Fruit fly (Drosophila melanogaster) whole organism, embryonic: Measurements from ENCODE around the gene alphaCOP.

Experiments used
- Ada2b ChIP-seq: fragments of 200-800 bp; sonication (Bioruptor generic); IDR thresholded peaks from 2 replicates; pipeline ENCODE4 v1.3.6; 2022; ENCODE audit warnings: missing biosample characterization, missing genetic modification characterization
- Aef1 ChIP-seq: fragments of 200-800 bp; sonication (Bioruptor generic); IDR thresholded peaks from 3 replicates; pipeline ENCODE4 v1.3.6; 2022; ENCODE audit warnings: missing biosample characterization, missing genetic modification characterization
- Atf-2 ChIP-seq: fragments of 200-800 bp; sonication (Bioruptor generic); optimal IDR thresholded peaks from 2 replicates; lab custom pipeline; 2016; ENCODE audit warnings: missing biosample characterization, missing genetic modification characterization
- Bgb ChIP-seq: fragments of 200-800 bp; sonication (Bioruptor generic); IDR thresholded peaks from 2 replicates; pipeline ENCODE4 v1.3.6; 2022; ENCODE audit warnings: missing biosample characterization, missing genetic modification characterization; ENCODE audit not compliant: partially characterized antibody
- C15 ChIP-seq: fragments of 200-800 bp; sonication (Bioruptor generic); IDR thresholded peaks from 3 replicates; pipeline ENCODE4 v1.3.6; 2022; ENCODE audit warnings: missing biosample characterization, missing genetic modification characterization
- CG11093 ChIP-seq: fragments of 200-800 bp; sonication (Bioruptor generic); IDR thresholded peaks from 3 replicates; pipeline ENCODE4 v1.3.6; 2022; ENCODE audit warnings: missing biosample characterization, missing genetic modification characterization
- CG11560 ChIP-seq: fragments of 200-800 bp; sonication (Bioruptor generic); IDR thresholded peaks from 3 replicates; pipeline ENCODE4 v1.3.6; 2022; ENCODE audit warnings: missing biosample characterization, missing genetic modification characterization
- CG12071 ChIP-seq: fragments of 200-800 bp; sonication (Bioruptor generic); optimal IDR thresholded peaks from 3 replicates; lab custom pipeline; 2018; ENCODE audit warnings: missing biosample characterization, mild to moderate bottlenecking, missing genetic modification characterization
- CG12155 ChIP-seq: fragments of 200-800 bp; sonication (Bioruptor generic); optimal IDR thresholded peaks from 3 replicates; lab custom pipeline; 2016; ENCODE audit warnings: missing biosample characterization, missing genetic modification characterization
- CG12744 ChIP-seq: fragments of 200-800 bp; sonication (Bioruptor generic); optimal IDR thresholded peaks from 2 replicates; lab custom pipeline; 2016; ENCODE audit warnings: missing biosample characterization, missing genetic modification characterization
- CG13775 ChIP-seq: fragments of 200-800 bp; sonication (Bioruptor generic); optimal IDR thresholded peaks from 3 replicates; lab custom pipeline; 2017; ENCODE audit warnings: missing biosample characterization, mild to moderate bottlenecking, missing genetic modification characterization
- CG14014 ChIP-seq: fragments of 200-800 bp; sonication (Bioruptor generic); IDR thresholded peaks from 2 replicates; pipeline ENCODE4 v1.3.6; 2022; ENCODE audit warnings: missing biosample characterization, missing genetic modification characterization
- CG15269 ChIP-seq: fragments of 200-800 bp; sonication (Bioruptor generic); optimal IDR thresholded peaks from 2 replicates; lab custom pipeline; 2018; ENCODE audit warnings: missing biosample characterization, mild to moderate bottlenecking, missing genetic modification characterization, moderate library complexity
- CG1603 ChIP-seq: fragments of 200-800 bp; sonication (Bioruptor generic); optimal IDR thresholded peaks from 2 replicates; lab custom pipeline; 2019; ENCODE audit warnings: missing biosample characterization, mild to moderate bottlenecking, missing genetic modification characterization, moderate library complexity
- CG17829 ChIP-seq: fragments of 200-800 bp; optimal IDR thresholded peaks from 2 replicates; lab custom pipeline; 2019; ENCODE audit warnings: missing biosample characterization, mild to moderate bottlenecking, missing genetic modification characterization, moderate library complexity
- CG30020 ChIP-seq: fragments of 200-800 bp; optimal IDR thresholded peaks from 2 replicates; lab custom pipeline; 2019; ENCODE audit warnings: missing biosample characterization, mild to moderate bottlenecking, missing genetic modification characterization, moderate library complexity
- CG32532 ChIP-seq: fragments of 200-800 bp; sonication (Bioruptor generic); IDR thresholded peaks from 2 replicates; pipeline ENCODE4 v1.3.6; 2022; ENCODE audit warnings: missing biosample characterization, missing genetic modification characterization
- CG3847 ChIP-seq: fragments of 200-800 bp; sonication (Bioruptor generic); IDR thresholded peaks from 2 replicates; pipeline ENCODE4 v1.3.6; 2022; ENCODE audit warnings: missing biosample characterization, missing genetic modification characterization
- CG3995 ChIP-seq: fragments of 200-800 bp; sonication (Bioruptor generic); optimal IDR thresholded peaks from 3 replicates; lab custom pipeline; 2016; ENCODE audit warnings: missing biosample characterization, missing genetic modification characterization
- CG4617 ChIP-seq: fragments of 200-800 bp; sonication (Bioruptor generic); optimal IDR thresholded peaks from 3 replicates; lab custom pipeline; 2016; ENCODE audit warnings: missing biosample characterization, missing genetic modification characterization, borderline replicate concordance
- CG4854 ChIP-seq: fragments of 200-800 bp; sonication (Bioruptor generic); optimal IDR thresholded peaks from 2 replicates; lab custom pipeline; 2016; ENCODE audit warnings: missing biosample characterization, missing genetic modification characterization, inconsistent platforms
- CG6175 ChIP-seq: fragments of 200-800 bp; sonication (Bioruptor generic); IDR thresholded peaks from 3 replicates; pipeline ENCODE4 v1.3.6; 2022; ENCODE audit warnings: missing biosample characterization, missing genetic modification characterization
- CG6791 ChIP-seq: fragments of 200-800 bp; sonication (Bioruptor generic); IDR thresholded peaks from 3 replicates; pipeline ENCODE4 v1.3.6; 2022; ENCODE audit warnings: missing biosample characterization, missing genetic modification characterization; ENCODE audit not compliant: partially characterized antibody
- CG9215 ChIP-seq: fragments of 200-800 bp; sonication (Bioruptor generic); IDR thresholded peaks from 2 replicates; pipeline ENCODE4 v1.3.6; 2022; ENCODE audit warnings: missing biosample characterization, missing genetic modification characterization
- CG9932 ChIP-seq: fragments of 200-800 bp; sonication (Bioruptor generic); IDR thresholded peaks from 2 replicates; pipeline ENCODE4 v1.3.6; 2022; ENCODE audit warnings: missing biosample characterization, missing genetic modification characterization
- HLH54F ChIP-seq: fragments of 200-800 bp; sonication (Bioruptor generic); optimal IDR thresholded peaks from 3 replicates; lab custom pipeline; 2016; ENCODE audit warnings: missing biosample characterization, missing genetic modification characterization
- Hr3 ChIP-seq: fragments of 200-800 bp; sonication (Bioruptor generic); optimal IDR thresholded peaks from 3 replicates; lab custom pipeline; 2016; ENCODE audit warnings: missing biosample characterization, missing genetic modification characterization
- Hr39 ChIP-seq: fragments of >200 bp; optimal IDR thresholded peaks from 2 replicates; lab custom pipeline; 2017
- Meics ChIP-seq: fragments of 200-800 bp; sonication (Bioruptor generic); optimal IDR thresholded peaks from 2 replicates; lab custom pipeline; 2017; ENCODE audit warnings: missing biosample characterization, mild to moderate bottlenecking, missing genetic modification characterization
- Mrtf ChIP-seq: fragments of 200-800 bp; sonication (Bioruptor generic); IDR thresholded peaks from 3 replicates; pipeline ENCODE4 v1.3.6; 2022; ENCODE audit warnings: missing biosample characterization, missing genetic modification characterization
- Xrp1 ChIP-seq: fragments of 200-800 bp; sonication (Bioruptor generic); IDR thresholded peaks from 2 replicates; pipeline ENCODE4 v1.3.6; 2022; ENCODE audit warnings: missing biosample characterization, missing genetic modification characterization
- ara ChIP-seq: fragments of 200-800 bp; sonication (Bioruptor generic); IDR thresholded peaks from 2 replicates; pipeline ENCODE4 v1.3.6; 2022; ENCODE audit warnings: missing biosample characterization, missing genetic modification characterization
- caup ChIP-seq: fragments of 200-800 bp; sonication (Bioruptor generic); optimal IDR thresholded peaks from 3 replicates; lab custom pipeline; 2017; ENCODE audit warnings: missing biosample characterization, mild to moderate bottlenecking, missing genetic modification characterization, moderate library complexity; ENCODE audit not compliant: severe bottlenecking
- chinmo ChIP-seq: fragments of 200-800 bp; sonication (Bioruptor generic); IDR thresholded peaks from 4 replicates; pipeline ENCODE4 v1.3.6; 2022; ENCODE audit warnings: missing biosample characterization, missing genetic modification characterization; ENCODE audit not compliant: partially characterized antibody
- chn ChIP-seq: fragments of 200-800 bp; sonication (Bioruptor generic); optimal IDR thresholded peaks from 2 replicates; lab custom pipeline; 2016; ENCODE audit warnings: missing biosample characterization, missing genetic modification characterization
- ci ChIP-seq: fragments of 200-800 bp; sonication (Bioruptor generic); IDR thresholded peaks from 3 replicates; pipeline ENCODE4 v1.3.6; 2022; ENCODE audit warnings: missing biosample characterization, missing genetic modification characterization
- dati ChIP-seq: fragments of 200-800 bp; sonication (Bioruptor generic); IDR thresholded peaks from 2 replicates; pipeline ENCODE4 v1.3.6; 2022; ENCODE audit warnings: missing biosample characterization, missing genetic modification characterization
- en ChIP-seq: fragments of 200-800 bp; sonication (Bioruptor generic); optimal IDR thresholded peaks from 2 replicates; lab custom pipeline; 2016; ENCODE audit warnings: missing biosample characterization, missing genetic modification characterization
- gem ChIP-seq: fragments of 200-800 bp; sonication (Bioruptor generic); optimal IDR thresholded peaks from 2 replicates; lab custom pipeline; 2019; ENCODE audit warnings: missing biosample characterization, mild to moderate bottlenecking, missing genetic modification characterization, moderate library complexity
- gt ChIP-seq: fragments of 200-800 bp; sonication (Bioruptor generic); IDR thresholded peaks from 2 replicates; pipeline ENCODE4 v1.3.6; 2022; ENCODE audit warnings: missing biosample characterization, missing genetic modification characterization
- h ChIP-seq: fragments of >200 bp; optimal IDR thresholded peaks from 2 replicates; lab custom pipeline; 2017
- hb ChIP-seq: fragments of 200-800 bp; sonication (Bioruptor generic); IDR thresholded peaks from 3 replicates; pipeline ENCODE4 v1.3.6; 2022; ENCODE audit warnings: missing biosample characterization, missing genetic modification characterization; ENCODE audit not compliant: partially characterized antibody
- hkb ChIP-seq, 2 experiments: fragments of 200-800 bp in 1 of 2; fragments of >200 bp in 1 of 2; sonication (Bioruptor generic) in 1 of 2; IDR thresholded peaks in 1 of 2; optimal IDR thresholded peaks in 1 of 2; 2 replicates each; pipeline versions ENCODE4 v1.3.6 to Lab custom; 2017 to 2022; ENCODE audit warnings: missing biosample characterization in 1 of 2, missing genetic modification characterization in 1 of 2
- lilli ChIP-seq: fragments of 200-800 bp; sonication (Bioruptor generic); optimal IDR thresholded peaks from 3 replicates; lab custom pipeline; 2016; ENCODE audit warnings: missing biosample characterization, missing genetic modification characterization
- lola ChIP-seq, 3 experiments: fragments of >200 bp in 2 of 3; fragments of 200-800 bp in 1 of 3; sonication (Bioruptor generic) in 1 of 3; optimal IDR thresholded peaks; 2 replicates each; lab custom pipeline; 2017 to 2019; ENCODE audit warnings: missing biosample characterization in 3 of 3, missing genetic modification characterization in 3 of 3, mild to moderate bottlenecking in 1 of 3, moderate library complexity in 1 of 3
- pita ChIP-seq: fragments of 200-800 bp; sonication (Bioruptor generic); optimal IDR thresholded peaks from 2 replicates; lab custom pipeline; 2017; ENCODE audit warnings: missing biosample characterization, mild to moderate bottlenecking, missing genetic modification characterization
- row ChIP-seq: fragments of 200-800 bp; sonication (Bioruptor generic); IDR thresholded peaks from 3 replicates; pipeline ENCODE4 v1.3.6; 2022; ENCODE audit warnings: missing biosample characterization, missing genetic modification characterization
- sna ChIP-seq: fragments of 200-800 bp; sonication (Bioruptor generic); IDR thresholded peaks from 2 replicates; pipeline ENCODE4 v1.3.6; 2022; ENCODE audit warnings: missing biosample characterization, missing genetic modification characterization; ENCODE audit not compliant: partially characterized antibody
- sob ChIP-seq: fragments of 200-800 bp; sonication (Bioruptor generic); IDR thresholded peaks from 2 replicates; pipeline ENCODE4 v1.3.6; 2022; ENCODE audit warnings: missing biosample characterization, missing genetic modification characterization
- trh ChIP-seq: fragments of 200-800 bp; sonication (Bioruptor generic); optimal IDR thresholded peaks from 2 replicates; lab custom pipeline; 2016; ENCODE audit warnings: missing biosample characterization, missing genetic modification characterization
- wdn ChIP-seq: fragments of 200-800 bp; sonication (Bioruptor generic); IDR thresholded peaks from 2 replicates; pipeline ENCODE4 v1.3.6; 2022; ENCODE audit warnings: missing biosample characterization, missing genetic modification characterization
- z ChIP-seq: fragments of 200-800 bp; sonication (Bioruptor generic); IDR thresholded peaks from 3 replicates; pipeline ENCODE4 v1.3.6; 2022; ENCODE audit warnings: missing biosample characterization, missing genetic modification characterization

The alphaCOP gene

DNA sequence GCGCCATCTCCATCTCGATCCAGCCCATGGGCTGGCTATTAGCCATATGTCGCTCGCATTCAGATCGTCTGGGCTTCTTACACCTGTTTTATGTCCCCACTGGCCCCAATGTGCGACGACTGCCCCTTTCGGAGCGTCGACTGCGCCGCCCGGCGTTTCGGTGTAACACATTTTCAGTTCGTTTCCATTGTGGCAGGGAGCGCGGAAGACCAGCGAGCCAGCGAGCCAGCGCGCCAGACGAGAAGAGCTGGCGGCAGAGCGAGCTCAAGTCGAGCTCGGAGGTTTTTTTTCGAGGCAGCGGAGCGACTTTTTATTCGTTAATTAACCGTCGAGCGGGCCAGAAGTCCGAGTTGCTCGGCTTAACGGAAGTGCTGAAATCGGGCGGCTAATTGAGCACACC, 29.4 kb upstream of the alphaCOP start, which contains the start of gene CG7991 (continued):
- TF ChIP-seq sob (no peak), h (lab: Kevin White, UChicago) (no peak), dati (GFP tag; lab: Robert Waterston, UW) (no peak), CG3847 (GFP tag; lab: Robert Waterston, UW) (no peak), CG4617 (GFP tag; lab: Kevin White, UChicago) (no peak), C15 (GFP tag; lab: Robert Waterston, UW) (no peak), caup (no peak), CG1603 (tag; lab: Kevin White, UChicago) (no peak), Hr39 (lab: Kevin White, UChicago) (no peak), Atf-2 (GFP tag; lab: Kevin White, UChicago) (no peak), Aef1 (GFP tag; lab: Robert Waterston, UW) (no peak), en (GFP tag; lab: Kevin White, UChicago) (no peak), CG14014 (GFP tag; lab: Robert Waterston, UW) (no peak), lola (GFP tag; optimal IDR thresholded peaks at IDR 0.05; lab: Kevin White, UChicago) (no peak), CG30020 (tag; lab: Kevin White, UChicago) (no peak), z (GFP tag; lab: Robert Waterston, UW) (0 out of 3 replicates have a peak, but pooled peaks have one; percentile 21), Ada2b (GFP tag; lab: Robert Waterston, UW) (no peak), gt (GFP tag; lab: Robert Waterston, UW) (no peak), CG12155 (GFP tag; lab: Kevin White, UChicago) (no peak), CG15269 (tag; lab: Kevin White, UChicago) (peak; percentile 81), ci (GFP tag; lab: Robert Waterston, UW) (0 out of 3 replicates have a peak, but pooled peaks have one; percentile 15), trh (GFP tag; lab: Kevin White, UChicago) (no peak), HLH54F (GFP tag; lab: Kevin White, UChicago) (no peak), CG12744 (GFP tag; lab: Kevin White, UChicago) (no peak), sna (no peak), wdn (GFP tag; lab: Robert Waterston, UW) (no peak), lilli (GFP tag; lab: Kevin White, UChicago) (no peak), CG4854 (GFP tag; lab: Kevin White, UChicago) (no peak), gem (tag; lab: Kevin White, UChicago) (no peak), ara (GFP tag; lab: Robert Waterston, UW) (no peak), Hr3 (GFP tag; lab: Kevin White, UChicago) (no peak), chinmo (GFP tag; lab: Robert Waterston, UW) (peak; percentile 76; the same call in 1 of the 4 replicates), hkb (optimal IDR thresholded peaks at IDR 0.05; lab: Kevin White, UChicago) (no peak), hkb (GFP tag; IDR thresholded peaks at IDR 0.05; lab: Robert Waterston, UW) (no peak), CG11560 (tag; lab: Robert Waterston, UW) (no peak), Meics (GFP tag; lab: Kevin White, UChicago) (no peak), CG3995 (GFP tag; lab: Kevin White, UChicago) (no peak), CG6175 (peak; percentile 90), Bgb (GFP tag; lab: Robert Waterston, UW) (no peak), CG6791 (GFP tag; lab: Robert Waterston, UW) (no peak), CG9215 (GFP tag; lab: Robert Waterston, UW) (no peak), pita (GFP tag; lab: Kevin White, UChicago) (no peak), CG17829 (tag; lab: Kevin White, UChicago) (no peak), hb (GFP tag; lab: Robert Waterston, UW) (no peak), CG32532 (GFP tag; lab: Robert Waterston, UW) (no peak), CG11093 (GFP tag; lab: Robert Waterston, UW) (no peak), CG9932 (GFP tag; lab: Robert Waterston, UW) (no peak), Xrp1 (GFP tag; lab: Robert Waterston, UW) (no peak), Mrtf (GFP tag; lab: Robert Waterston, UW) (no peak; the same call in 2 of the 3 replicates), CG12071 (GFP tag; lab: Kevin White, UChicago) (no peak), CG13775 (GFP tag; lab: Kevin White, UChicago) (no peak), row (0 out of 3 replicates have a peak, but pooled peaks have one; percentile 16), chn (GFP tag; lab: Kevin White, UChicago) (no peak)
